Worm (Caenorhabditis elegans) whole organism, L2 larva: ENCODE measurements around the gene egl-3.

Source experiments
- C34F6.9 ChIP-seq: fragments of 150-350 bp; optimal IDR thresholded peaks from 2 replicates; lab custom pipeline; 2014; ENCODE audit warnings: missing biosample characterization, missing genetic modification characterization
- F13H6.1 ChIP-seq: sonication (generic microtip); optimal IDR thresholded peaks from 2 replicates; lab custom pipeline; 2016; ENCODE audit warnings: missing genetic modification characterization, missing compliant biosample characterization
- Y55F3AM.14 ChIP-seq: fragments of 200-800 bp; sonication (Bioruptor generic); optimal IDR thresholded peaks from 2 replicates; lab custom pipeline; 2018; ENCODE audit warnings: mild to moderate bottlenecking, missing genetic modification characterization, missing compliant biosample characterization
- alr-1 ChIP-seq: fragments of 150-350 bp; optimal IDR thresholded peaks from 2 replicates; lab custom pipeline; 2014; ENCODE audit warnings: missing biosample characterization, missing genetic modification characterization
- aly-2 ChIP-seq: fragments of 150-350 bp; optimal IDR thresholded peaks from 2 replicates; lab custom pipeline; 2014; ENCODE audit warnings: missing biosample characterization, missing genetic modification characterization
- ama-1 ChIP-seq: fragments of 150-350 bp; optimal IDR thresholded peaks from 2 replicates; lab custom pipeline; 2018; ENCODE audit warnings: inconsistent platforms
- blmp-1 ChIP-seq: sonication (generic microtip); optimal IDR thresholded peaks from 2 replicates; lab custom pipeline; 2017; ENCODE audit warnings: missing genetic modification characterization, mild to moderate bottlenecking, missing compliant biosample characterization, antibody characterized with exemption, moderate library complexity; ENCODE audit not compliant: insufficient read depth
- ceh-16 ChIP-seq: fragments of 150-350 bp; optimal IDR thresholded peaks from 2 replicates; lab custom pipeline; 2014; ENCODE audit warnings: missing biosample characterization, missing genetic modification characterization
- crh-2 ChIP-seq: sonication (generic microtip); optimal IDR thresholded peaks from 2 replicates; lab custom pipeline; 2017; ENCODE audit warnings: missing biosample characterization, missing genetic modification characterization
- dmd-4 ChIP-seq: sonication (generic microtip); optimal IDR thresholded peaks from 2 replicates; lab custom pipeline; 2017; ENCODE audit warnings: missing biosample characterization, missing genetic modification characterization
- elt-1 ChIP-seq: fragments of 150-350 bp; optimal IDR thresholded peaks from 2 replicates; lab custom pipeline; 2014; ENCODE audit warnings: missing biosample characterization, missing genetic modification characterization
- elt-3 ChIP-seq: sonication (generic microtip); optimal IDR thresholded peaks from 2 replicates; lab custom pipeline; 2017; ENCODE audit warnings: missing biosample characterization, missing genetic modification characterization
- fos-1 ChIP-seq: fragments of 150-350 bp; optimal IDR thresholded peaks from 2 replicates; lab custom pipeline; 2014; ENCODE audit warnings: missing biosample characterization, missing genetic modification characterization
- gmeb-1 ChIP-seq: fragments of 150-350 bp; optimal IDR thresholded peaks from 2 replicates; lab custom pipeline; 2014; ENCODE audit warnings: missing biosample characterization, missing genetic modification characterization
- lsy-2 ChIP-seq, 2 experiments: fragments of 150-350 bp in 1 of 2; sonication (generic microtip) in 1 of 2; optimal IDR thresholded peaks; 2 replicates each; lab custom pipeline; 2014 to 2017; ENCODE audit warnings: missing biosample characterization in 2 of 2, missing genetic modification characterization in 2 of 2
- mab-5 ChIP-seq: fragments of 150-350 bp; optimal IDR thresholded peaks from 2 replicates; lab custom pipeline; 2014; ENCODE audit warnings: missing biosample characterization, missing genetic modification characterization
- mbf-1 ChIP-seq: sonication (generic microtip); optimal IDR thresholded peaks from 2 replicates; lab custom pipeline; 2017; ENCODE audit warnings: missing biosample characterization, missing genetic modification characterization
- nhr-11 ChIP-seq: fragments of 150-350 bp; optimal IDR thresholded peaks from 2 replicates; lab custom pipeline; 2014; ENCODE audit warnings: missing biosample characterization, missing genetic modification characterization
- nhr-129 ChIP-seq: fragments of 150-350 bp; optimal IDR thresholded peaks from 2 replicates; lab custom pipeline; 2014; ENCODE audit warnings: missing biosample characterization, missing genetic modification characterization
- nhr-21 ChIP-seq: fragments of 150-350 bp; optimal IDR thresholded peaks from 2 replicates; lab custom pipeline; 2014; ENCODE audit warnings: missing biosample characterization, missing genetic modification characterization
- nhr-23 ChIP-seq: fragments of 150-350 bp; optimal IDR thresholded peaks from 2 replicates; lab custom pipeline; 2014; ENCODE audit warnings: missing biosample characterization, missing genetic modification reagents, missing genetic modification characterization
- nhr-25 ChIP-seq: fragments of 150-350 bp; sonication (generic microtip); optimal IDR thresholded peaks from 3 replicates; lab custom pipeline; 2014; ENCODE audit warnings: missing biosample characterization, missing genetic modification characterization
- nhr-6 ChIP-seq: fragments of 150-350 bp; optimal IDR thresholded peaks from 2 replicates; lab custom pipeline; 2014; ENCODE audit warnings: missing biosample characterization, missing genetic modification characterization
- peb-1 ChIP-seq: fragments of 150-350 bp; optimal IDR thresholded peaks from 2 replicates; lab custom pipeline; 2014; ENCODE audit warnings: missing biosample characterization, missing genetic modification characterization
- sem-4 ChIP-seq: fragments of 150-350 bp; optimal IDR thresholded peaks from 2 replicates; lab custom pipeline; 2014; ENCODE audit warnings: missing biosample characterization, missing genetic modification reagents, missing genetic modification characterization
- skn-1 ChIP-seq: sonication (generic microtip); optimal IDR thresholded peaks from 2 replicates; lab custom pipeline; 2017; ENCODE audit warnings: missing biosample characterization, missing genetic modification characterization
- sma-3 ChIP-seq: sonication (generic microtip); optimal IDR thresholded peaks from 2 replicates; lab custom pipeline; 2016; ENCODE audit warnings: missing genetic modification reagents, missing genetic modification characterization, missing compliant biosample characterization
- sma-9 ChIP-seq, 2 experiments: fragments of 150-350 bp in 1 of 2; sonication (generic microtip) in 1 of 2; optimal IDR thresholded peaks; 2 replicates each; lab custom pipeline; 2014 to 2016; ENCODE audit warnings: missing genetic modification characterization in 2 of 2, mild to moderate bottlenecking in 1 of 2, missing biosample characterization in 1 of 2, missing compliant biosample characterization in 1 of 2, missing genetic modification reagents in 1 of 2, moderate library complexity in 1 of 2
- snpc-4 ChIP-seq: fragments of 150-350 bp; optimal IDR thresholded peaks from 2 replicates; lab custom pipeline; 2014; ENCODE audit warnings: missing biosample characterization, missing genetic modification characterization
- unc-39 ChIP-seq: fragments of 150-350 bp; optimal IDR thresholded peaks from 2 replicates; lab custom pipeline; 2014; ENCODE audit warnings: missing biosample characterization, missing genetic modification characterization
- unc-62 ChIP-seq: fragments of 150-350 bp; optimal IDR thresholded peaks from 2 replicates; lab custom pipeline; 2014; ENCODE audit warnings: missing biosample characterization, missing genetic modification reagents, missing genetic modification characterization
- zag-1 ChIP-seq: fragments of 150-350 bp; optimal IDR thresholded peaks from 2 replicates; lab custom pipeline; 2014; ENCODE audit warnings: missing biosample characterization, missing genetic modification characterization
- ztf-1 ChIP-seq: fragments of 200-800 bp; sonication (Bioruptor generic); conservative IDR thresholded peaks from 2 replicates; pipeline ENCODE4 v1.3.6; 2022; ENCODE audit warnings: missing genetic modification characterization, missing compliant biosample characterization
- ztf-11 ChIP-seq: sonication (generic microtip); optimal IDR thresholded peaks from 2 replicates; lab custom pipeline; 2017; ENCODE audit warnings: missing biosample characterization, missing genetic modification characterization

Gene egl-3

ce11 chrV:10203435-10204009, 30.0 kb upstream of the egl-3 start, which contains the start of gene chpf-1:
TSS of gene chpf-1 (minus strand) at chrV:10203485.
- TF ChIP-seq ama-1 (lab: Kevin White, UChicago) (peak; percentile 17), sma-3 (GFP tag; lab: Kevin White, UChicago) (no peak), blmp-1 (tag; lab: Kevin White, UChicago) (peak; percentile 59), lsy-2 (tag; optimal IDR thresholded peaks at IDR 0.05; lab: Kevin White, UChicago) (peak in 1 of 2 experiments; percentile 0), nhr-21 (tag; lab: Kevin White, UChicago) (no peak), crh-2 (tag; lab: Kevin White, UChicago) (peak; percentile 76), nhr-129 (tag; lab: Kevin White, UChicago) (peak; percentile 14), unc-62 (GFP tag; lab: Kevin White, UChicago) (no peak), fos-1 (peak; percentile 70), sma-9 (GFP tag; optimal IDR thresholded peaks at IDR 0.05; lab: Kevin White, UChicago) (peak; percentile 2), sma-9 (tag; optimal IDR thresholded peaks at IDR 0.05; lab: Kevin White, UChicago) (no peak)

ce11 chrV:10202340-10202739, 28.8 kb upstream of the egl-3 start:
- TF ChIP-seq unc-39 (tag; lab: Kevin White, UChicago), result no peak
- no peak for TF ChIP-seq skn-1 (tag; lab: Kevin White, UChicago)
- TF ChIP-seq nhr-25 (tag; lab: Kevin White, UChicago), result no peak
- no peak for TF ChIP-seq ceh-16 (tag; lab: Kevin White, UChicago)
- no peak for TF ChIP-seq nhr-23 (tag; lab: Kevin White, UChicago)
- no peak for TF ChIP-seq sma-9 (GFP tag; optimal IDR thresholded peaks at IDR 0.05; lab: Kevin White, UChicago)
- no peak for TF ChIP-seq sma-9 (tag; optimal IDR thresholded peaks at IDR 0.05; lab: Kevin White, UChicago)
- no peak for TF ChIP-seq ztf-1
- no peak for TF ChIP-seq elt-1 (tag; lab: Kevin White, UChicago)
- no peak for TF ChIP-seq mab-5 (tag; lab: Kevin White, UChicago)
- no peak for TF ChIP-seq aly-2
- no peak for TF ChIP-seq zag-1 (tag; lab: Kevin White, UChicago)
- no peak for TF ChIP-seq gmeb-1 (tag; lab: Kevin White, UChicago)
- TF ChIP-seq crh-2 (tag; lab: Kevin White, UChicago), result no peak
- TF ChIP-seq F13H6.1, result no peak
- no peak for TF ChIP-seq elt-3 (tag; lab: Kevin White, UChicago)
- TF ChIP-seq Y55F3AM.14, result no peak
- TF ChIP-seq nhr-11, result no peak
- TF ChIP-seq ztf-11 (tag; lab: Kevin White, UChicago), result no peak
- no peak for TF ChIP-seq dmd-4 (tag; lab: Kevin White, UChicago)
- TF ChIP-seq, all 48 proteins: peak for 0

ce11 chrV:10201913-10202312, 28.4 kb upstream of the egl-3 start, which contains the start of gene ZK856.7:
TSS of gene ZK856.7 (plus strand) at chrV:10202098.
- TF ChIP-seq lsy-2 (tag; optimal IDR thresholded peaks at IDR 0.05; lab: Kevin White, UChicago), result peak in 1 of 2 experiments; percentile 11
- TF ChIP-seq crh-2 (tag; lab: Kevin White, UChicago), result peak; percentile 37
- peak; percentile 25 for TF ChIP-seq nhr-25 (tag; lab: Kevin White, UChicago)
- no peak for TF ChIP-seq C34F6.9 (tag; lab: Kevin White, UChicago)

ce11 chrV:10198386-10198785, 24.8 kb upstream of the egl-3 start, which contains the start of gene ZK856.6:
TSS of gene ZK856.6 (plus strand) at chrV:10198686.
- TF ChIP-seq Y55F3AM.14 (no peak), mbf-1 (tag; lab: Kevin White, UChicago) (no peak), ztf-11 (tag; lab: Kevin White, UChicago) (no peak), alr-1 (tag; lab: Kevin White, UChicago) (no peak), peb-1 (tag; lab: Kevin White, UChicago) (no peak), snpc-4 (tag; lab: Kevin White, UChicago) (no peak), sma-9 (GFP tag; optimal IDR thresholded peaks at IDR 0.05; lab: Kevin White, UChicago) (no peak), sma-9 (tag; optimal IDR thresholded peaks at IDR 0.05; lab: Kevin White, UChicago) (no peak), F13H6.1 (no peak), ceh-16 (tag; lab: Kevin White, UChicago) (no peak), sem-4 (tag; lab: Kevin White, UChicago) (no peak), nhr-6 (no peak), nhr-21 (tag; lab: Kevin White, UChicago) (no peak)
